Fruit fly (Drosophila melanogaster): ENCODE results near the gene CG5556.

dm6 chr2L:1359690-1360089 lies 7.0 kb upstream of the CG5556 start, which contains the start of gene CG31659:
- TF ChIP-seq EcR (GFP tag; optimal IDR thresholded peaks at IDR 0.05) (no peak), CG8301 (tag; optimal IDR thresholded peaks at IDR 0.05) (no peak), Ets98B (GFP tag; IDR thresholded peaks at IDR 0.05) (no peak), CG14655 (GFP tag; optimal IDR thresholded peaks at IDR 0.05) (no peak), Pif1A (GFP tag; optimal IDR thresholded peaks at IDR 0.05) (no peak), CG13204 (GFP tag; optimal IDR thresholded peaks at IDR 0.05) (no peak), D1 (tag; optimal IDR thresholded peaks at IDR 0.05) (no peak), gl (tag; optimal IDR thresholded peaks at IDR 0.05) (no peak), rn (GFP tag; IDR thresholded peaks at IDR 0.05) (no peak)

All from whole organism, pupa.